Fruit fly (Drosophila melanogaster) whole organism, larva: ENCODE results near the gene CG9917.

Experiments
- noc ChIP-seq: fragments of 200-800 bp; sonication (Bioruptor generic); optimal IDR thresholded peaks from 3 replicates; lab custom pipeline; 2019; ENCODE audit warnings: missing biosample characterization, mild to moderate bottlenecking, missing genetic modification characterization, moderate library complexity

The CG9917 gene

DNA sequence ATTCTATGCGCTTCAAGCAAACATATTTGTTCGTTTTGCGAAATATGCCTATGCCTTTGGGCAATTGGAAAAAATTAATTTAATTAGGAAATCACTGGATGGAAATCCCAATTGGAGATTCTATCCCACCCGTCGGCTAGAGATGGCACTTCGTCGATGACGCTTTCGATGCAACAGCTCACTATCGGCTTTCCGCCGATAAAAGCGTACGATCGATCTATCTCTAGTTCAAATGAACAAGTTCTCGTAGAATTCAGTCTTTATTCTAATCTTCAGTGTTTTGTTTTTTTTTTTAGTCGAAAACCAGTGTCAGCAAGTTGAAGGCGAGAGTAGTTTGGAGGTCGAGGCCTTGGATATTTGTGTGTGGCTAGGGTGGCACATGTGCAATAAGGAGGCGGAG, at the start of gene CG9917, which contains the start of gene CG32579:
Gene CG9917 (minus strand): TSS at position 169 of the 400 bp plus-strand sequence.
Gene CG32579 (plus strand): TSS at position 224 of the 400 bp plus-strand sequence.
- TF ChIP-seq noc (tag; lab: Kevin White, UChicago): no peak

DNA sequence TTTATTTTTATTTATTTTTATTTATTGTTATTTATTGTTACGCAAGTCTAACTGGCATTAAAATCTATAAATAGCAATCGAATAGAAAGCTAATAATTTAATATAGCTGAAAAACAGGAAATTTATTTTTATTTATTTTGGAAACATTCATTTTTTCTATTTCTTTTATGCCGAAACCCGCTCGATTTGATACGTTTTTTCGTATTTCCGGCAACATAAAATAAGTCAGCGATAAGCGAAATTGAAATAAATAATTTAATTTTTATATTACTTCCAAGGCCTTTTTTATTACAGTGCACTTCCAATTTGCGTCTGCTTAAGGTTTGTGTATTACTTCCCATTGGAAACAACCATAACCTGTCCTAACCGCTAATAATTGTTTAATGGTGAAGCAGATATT, 48.9 kb upstream of the CG9917 start:
- TF ChIP-seq noc (tag; lab: Kevin White, UChicago): no peak

DNA sequence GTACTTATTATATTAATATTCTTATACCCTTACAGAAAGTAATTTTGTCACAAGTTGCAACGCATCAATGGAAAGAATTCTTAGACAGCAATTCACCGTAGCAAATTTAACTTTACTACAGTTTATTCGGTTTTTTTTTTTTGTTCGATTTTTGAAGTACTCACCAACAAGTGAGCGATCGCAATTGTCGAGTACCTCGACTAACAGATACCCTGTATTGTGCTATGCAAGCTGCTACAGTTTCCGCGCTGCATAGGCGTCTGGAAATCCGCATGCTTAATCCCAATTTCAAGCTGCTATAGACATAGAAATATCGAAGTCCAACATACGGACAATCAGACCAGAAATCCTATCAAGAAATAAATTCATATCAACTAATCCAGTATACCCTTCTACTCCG, 45.6 kb upstream of the CG9917 start:
- TF ChIP-seq noc (tag; lab: Kevin White, UChicago): no peak

DNA sequence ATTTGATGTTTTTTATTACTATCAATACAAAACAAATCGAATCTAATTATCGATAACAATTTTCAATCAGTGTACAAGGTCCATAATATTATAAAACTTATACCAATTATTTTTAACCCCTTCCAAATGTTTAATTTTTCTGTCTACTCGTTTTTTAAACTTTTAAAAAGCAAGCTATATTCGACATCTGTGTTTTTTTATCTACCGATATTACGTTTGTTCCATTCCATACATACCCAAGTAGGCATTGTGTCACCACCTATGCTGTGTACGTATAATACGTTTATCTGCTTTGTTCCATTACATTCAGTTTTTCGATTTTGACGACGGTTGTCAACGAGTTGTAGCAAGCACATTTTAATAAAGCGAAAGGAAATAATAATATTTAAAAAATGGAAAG, 38.3 kb upstream of the CG9917 start, which contains the start of gene nonA:
Gene nonA (plus strand): TSS at position 264 of the 400 bp plus-strand sequence.
- TF ChIP-seq noc (tag; lab: Kevin White, UChicago): no peak

DNA sequence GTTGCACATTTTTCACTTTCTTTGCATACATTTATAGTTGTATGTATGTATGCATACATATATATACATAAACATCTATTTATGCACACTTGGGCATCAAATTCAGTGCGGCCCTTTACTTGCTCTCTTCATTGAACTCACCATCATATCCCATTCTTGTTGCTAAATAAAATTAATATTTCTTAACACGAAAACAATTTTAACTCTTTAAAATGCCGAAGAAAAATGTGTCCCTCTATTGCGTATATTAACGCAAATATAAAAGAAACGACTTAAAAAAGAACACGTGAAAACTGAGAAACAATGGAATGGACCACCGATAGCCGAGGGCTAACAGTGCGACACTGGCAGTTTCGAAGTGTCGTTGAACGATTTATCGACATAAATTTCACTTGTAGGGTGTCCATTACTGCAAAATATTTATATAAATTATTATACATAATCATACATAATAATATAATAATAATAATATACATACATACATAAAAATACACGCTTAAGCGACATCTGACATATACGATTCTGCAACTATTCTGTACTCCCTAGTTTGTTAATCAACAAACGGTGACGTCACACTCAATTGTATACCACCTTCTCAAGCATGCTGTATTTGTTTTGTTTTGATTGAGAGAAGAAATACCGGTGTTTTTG, 35.8 kb upstream of the CG9917 start, which contains the start of the genes U2af50 and PIG-Q:
Gene U2af50 (minus strand): TSS at position 370 of the 651 bp plus-strand sequence.
Gene PIG-Q (plus strand): TSS at position 474 of the 651 bp plus-strand sequence.
- no peak for TF ChIP-seq noc (tag; lab: Kevin White, UChicago)

DNA sequence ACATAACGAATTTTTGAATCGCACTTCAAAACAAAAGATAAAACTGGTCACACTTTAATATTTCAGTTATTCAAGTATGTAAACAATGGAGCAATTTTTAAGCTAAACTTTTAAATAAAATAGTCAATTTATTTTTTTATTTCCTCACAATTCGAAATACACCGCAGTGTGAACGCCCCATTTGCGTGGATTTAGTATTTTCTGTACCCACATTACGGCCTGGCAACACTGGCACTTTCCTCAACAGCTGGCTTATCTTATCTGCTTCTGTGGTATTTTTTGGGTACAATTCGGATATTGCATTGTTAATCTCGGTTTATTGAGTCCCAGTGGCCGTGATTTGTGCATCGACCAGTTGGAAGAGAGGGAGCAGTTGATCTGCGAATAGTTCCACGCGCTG, 27.0 kb upstream of the CG9917 start, which contains the start of gene sl:
Gene sl (plus strand): TSS at position 254 of the 400 bp plus-strand sequence.
- TF ChIP-seq noc (tag; lab: Kevin White, UChicago): no peak

dm6 chrX:16335107-16335642, 12.1 kb upstream of the CG9917 start:
- peak; percentile 69 for TF ChIP-seq noc (tag; lab: Kevin White, UChicago)

- no peak for TF ChIP-seq noc (tag; lab: Kevin White, UChicago)
These were observed 11.3 kb upstream of the CG9917 start for dm6 chrX:16334251-16334860.

dm6 chrX:16333434-16334141, 10.6 kb upstream of the CG9917 start, which contains the start of the genes CG9921 and Dsp1:
TSS of gene CG9921 (minus strand) at chrX:16333600.
TSS of gene Dsp1 (plus strand) at chrX:16333612.
- TF ChIP-seq noc (tag; lab: Kevin White, UChicago): no peak

- peak; percentile 98 for TF ChIP-seq noc (tag; lab: Kevin White, UChicago)
These were observed 9.7 kb upstream of the CG9917 start for dm6 chrX:16332615-16333288.

DNA sequence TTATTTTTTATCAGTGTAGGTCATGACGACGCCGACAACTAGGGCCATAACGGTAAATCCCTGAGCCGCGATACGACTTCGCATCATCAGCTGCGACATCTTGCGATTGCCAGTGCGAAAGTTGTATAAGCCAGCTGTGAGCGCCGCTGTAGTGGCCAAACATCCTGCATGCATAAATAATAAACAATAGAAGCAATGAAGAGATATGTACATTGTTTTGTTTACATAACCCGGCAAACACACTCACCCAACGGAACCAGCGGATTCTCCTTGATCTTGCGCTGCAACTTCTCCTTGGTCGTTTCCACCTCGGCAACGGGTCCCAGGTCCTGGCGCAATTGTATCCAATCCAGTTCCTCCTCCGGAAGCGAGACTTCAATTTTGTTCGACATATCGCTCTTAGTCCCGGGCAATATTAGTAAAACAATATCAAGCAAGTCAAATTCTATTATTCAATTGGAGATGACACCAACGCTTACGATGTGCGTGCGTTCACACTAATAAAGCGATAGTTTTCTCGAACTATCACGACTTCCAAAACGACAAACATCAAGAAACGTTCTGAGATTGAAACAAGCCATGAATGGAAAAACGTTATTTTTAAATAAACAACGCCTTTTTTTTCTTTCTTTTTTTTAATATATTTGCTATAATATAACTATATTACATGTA, 8.7 kb upstream of the CG9917 start:
- no peak for TF ChIP-seq noc (tag; lab: Kevin White, UChicago)

DNA sequence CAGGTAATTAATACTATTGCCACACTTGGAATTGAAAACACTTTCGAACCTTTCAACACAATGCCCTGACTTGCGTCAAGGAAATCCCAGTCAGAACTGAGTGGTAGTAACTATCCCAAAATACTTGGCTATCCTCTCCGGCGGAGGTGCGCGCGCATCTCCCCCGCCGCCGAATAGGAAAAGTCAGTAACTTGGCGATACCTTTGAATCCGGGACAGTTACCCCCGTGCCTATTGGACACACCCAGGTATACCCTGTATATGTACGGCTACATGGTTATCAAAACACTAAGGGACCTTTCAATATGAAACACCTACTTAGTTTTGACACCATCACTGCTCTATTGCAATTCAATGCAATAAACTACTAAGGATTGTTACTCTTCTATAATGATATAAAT, 7.6 kb upstream of the CG9917 start, which contains the start of gene CG9919:
Gene CG9919 (minus strand): TSS at position 101 of the 400 bp plus-strand sequence.
- no peak for TF ChIP-seq noc (tag; lab: Kevin White, UChicago)

dm6 chrX:16325472-16325871, 2.4 kb upstream of the CG9917 start, which contains the start of gene CalpC:
TSS of gene CalpC (plus strand) at chrX:16325763.
- no peak for TF ChIP-seq noc (tag; lab: Kevin White, UChicago)

dm6 chrX:16323536-16323935, 505 bp upstream of the CG9917 start:
- TF ChIP-seq noc (tag; lab: Kevin White, UChicago): no peak
